Worm (Caenorhabditis elegans): ENCODE data around the gene F58F12.3.

F58F12.3 gene

ce11 chrII:6370110-6370509 is 21.0 kb downstream of the F58F12.3 start (continued):
- TF ChIP-seq mec-3 (tag; optimal IDR thresholded peaks at IDR 0.05; ENCODE audit: borderline replicate concordance), result no peak
- no peak for TF ChIP-seq ceh-6 (GFP tag; optimal IDR thresholded peaks at IDR 0.05)
- no peak for TF ChIP-seq hlh-15 (tag; optimal IDR thresholded peaks at IDR 0.05)
- TF ChIP-seq dmd-4 (tag; optimal IDR thresholded peaks at IDR 0.05; ENCODE audit: borderline replicate concordance), result no peak
- TF ChIP-seq hlh-13 (GFP tag; optimal IDR thresholded peaks at IDR 0.05), result no peak
- TF ChIP-seq elt-4 (tag; optimal IDR thresholded peaks at IDR 0.05), result no peak
- TF ChIP-seq fax-1 (tag; optimal IDR thresholded peaks at IDR 0.05), result no peak
- no peak for TF ChIP-seq F13H6.1 (tag; optimal IDR thresholded peaks at IDR 0.05)
- no peak for TF ChIP-seq che-1 (tag; optimal IDR thresholded peaks at IDR 0.05)
- no peak for TF ChIP-seq ceh-34 (tag; optimal IDR thresholded peaks at IDR 0.05)
- no peak for TF ChIP-seq hlh-6 (tag; optimal IDR thresholded peaks at IDR 0.05)
- peak; percentile 63 for TF ChIP-seq dve-1 (tag; optimal IDR thresholded peaks at IDR 0.05)
- no peak for TF ChIP-seq hlh-8 (tag; optimal IDR thresholded peaks at IDR 0.05)
- TF ChIP-seq pag-3 (tag; optimal IDR thresholded peaks at IDR 0.05; ENCODE audit: borderline replicate concordance), result no peak
- no peak for TF ChIP-seq fkh-6 (tag; optimal IDR thresholded peaks at IDR 0.05)
- no peak for TF ChIP-seq ahr-1 (tag; optimal IDR thresholded peaks at IDR 0.05)
- no peak for TF ChIP-seq fkh-10 (GFP tag; optimal IDR thresholded peaks at IDR 0.05)
- no peak for TF ChIP-seq ztf-16 (tag; optimal IDR thresholded peaks at IDR 0.05)
- no peak for TF ChIP-seq odd-2 (tag; optimal IDR thresholded peaks at IDR 0.05)
- TF ChIP-seq pax-1 (tag; optimal IDR thresholded peaks at IDR 0.05), result peak; percentile 79
- no peak for TF ChIP-seq unc-86 (tag; optimal IDR thresholded peaks at IDR 0.05)
- peak; percentile 52 for TF ChIP-seq ets-4 (tag; optimal IDR thresholded peaks at IDR 0.05)
- TF ChIP-seq pros-1 (tag; optimal IDR thresholded peaks at IDR 0.05), result no peak
- peak; percentile 71 for TF ChIP-seq tbx-2 (tag; optimal IDR thresholded peaks at IDR 0.05)
- TF ChIP-seq elt-2 (tag; optimal IDR thresholded peaks at IDR 0.05), result no peak
- TF ChIP-seq nhr-11 (tag; optimal IDR thresholded peaks at IDR 0.05), result no peak
- TF ChIP-seq lin-11 (tag; optimal IDR thresholded peaks at IDR 0.05), result no peak
- no peak for TF ChIP-seq sox-2 (GFP tag; IDR thresholded peaks at IDR 0.05)
- no peak for TF ChIP-seq ttx-3 (tag; optimal IDR thresholded peaks at IDR 0.05)
- TF ChIP-seq ceh-14 (tag; optimal IDR thresholded peaks at IDR 0.05), result no peak
- peak; percentile 48 for TF ChIP-seq ceh-48 (tag; optimal IDR thresholded peaks at IDR 0.05)
- no peak for TF ChIP-seq pat-9 (tag; optimal IDR thresholded peaks at IDR 0.05)
- peak; percentile 75 for TF ChIP-seq nfya-1 (tag; optimal IDR thresholded peaks at IDR 0.05)
- TF ChIP-seq pha-2 (tag; optimal IDR thresholded peaks at IDR 0.05), result no peak
- no peak for TF ChIP-seq K02D7.2 (tag; optimal IDR thresholded peaks at IDR 0.05)
- TF ChIP-seq pha-4 (tag; optimal IDR thresholded peaks at IDR 0.05), result no peak
- no peak for TF ChIP-seq tbx-7 (tag; optimal IDR thresholded peaks at IDR 0.05)
- no peak for TF ChIP-seq T23F11.4 (GFP tag; optimal IDR thresholded peaks at IDR 0.05)
- TF ChIP-seq ceh-24 (tag; optimal IDR thresholded peaks at IDR 0.05), result no peak
- TF ChIP-seq madf-2 (tag; optimal IDR thresholded peaks at IDR 0.05), result no peak
- TF ChIP-seq npax-4 (tag; optimal IDR thresholded peaks at IDR 0.05), result no peak
- peak; percentile 40 for TF ChIP-seq ref-2 (tag; optimal IDR thresholded peaks at IDR 0.05)

- TF ChIP-seq elt-2 (tag; optimal IDR thresholded peaks at IDR 0.05), result no peak
- TF ChIP-seq unc-86 (tag; optimal IDR thresholded peaks at IDR 0.05), result no peak
- no peak for TF ChIP-seq K09A11.1 (tag; optimal IDR thresholded peaks at IDR 0.05; ENCODE audit: insufficient read depth)
- no peak for TF ChIP-seq lin-11 (tag; optimal IDR thresholded peaks at IDR 0.05)
- no peak for TF ChIP-seq sdc-2 (tag; optimal IDR thresholded peaks at IDR 0.05)
Observed at ce11 chrII:6366696-6367095, 24.4 kb downstream of the F58F12.3 start, which contains the start of gene ctsa-4.1. ctsa-4.1 (plus strand) TSS chrII:6366996.

All from whole organism, late embryonic.